Worm (Caenorhabditis elegans): ENCODE data around the gene str-67.

str-67 gene

DNA sequence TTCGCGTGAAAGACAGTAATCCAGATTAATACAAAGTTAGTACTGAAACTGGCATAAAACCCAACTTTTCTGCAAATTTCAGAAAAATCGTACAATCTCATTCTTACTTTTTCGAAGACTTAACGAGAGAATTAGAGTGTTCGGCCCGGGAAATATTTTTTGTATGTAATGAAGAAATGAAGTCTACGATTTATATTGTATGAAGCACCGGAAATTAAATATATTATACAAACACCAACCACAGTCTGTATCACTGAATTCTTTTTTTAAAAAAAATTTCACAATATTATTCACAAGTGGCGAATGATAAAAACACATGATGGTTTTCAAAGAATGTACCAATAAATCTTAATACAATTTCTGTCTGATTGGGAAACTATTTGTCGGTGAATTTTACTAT, at the start of gene str-67:
Gene str-67 (minus strand): TSS at position 101 of the 400 bp plus-strand sequence.
- TF ChIP-seq nhr-20 (tag; optimal IDR thresholded peaks at IDR 0.05) (no peak), lin-35 (GFP tag; optimal IDR thresholded peaks at IDR 0.05) (no peak), skn-1 (tag; optimal IDR thresholded peaks at IDR 0.05) (no peak), snpc-4 (tag; optimal IDR thresholded peaks at IDR 0.05) (no peak), C16A3.4 (tag; optimal IDR thresholded peaks at IDR 0.05) (no peak), lin-13 (GFP tag; optimal IDR thresholded peaks at IDR 0.05) (no peak), nhr-12 (tag; optimal IDR thresholded peaks at IDR 0.05) (no peak), nhr-84 (tag; optimal IDR thresholded peaks at IDR 0.05) (no peak), ceh-88 (GFP tag; IDR thresholded peaks at IDR 0.05) (no peak), nhr-19 (GFP tag; conservative IDR thresholded peaks at IDR 0.05) (no peak), unc-62 (GFP tag; optimal IDR thresholded peaks at IDR 0.05) (no peak), mef-2 (tag; optimal IDR thresholded peaks at IDR 0.05) (no peak), ztf-4 (tag; optimal IDR thresholded peaks at IDR 0.05) (no peak), isw-1 (GFP tag; IDR thresholded peaks at IDR 0.05) (no peak), nhr-28 (tag; optimal IDR thresholded peaks at IDR 0.05) (no peak)

DNA sequence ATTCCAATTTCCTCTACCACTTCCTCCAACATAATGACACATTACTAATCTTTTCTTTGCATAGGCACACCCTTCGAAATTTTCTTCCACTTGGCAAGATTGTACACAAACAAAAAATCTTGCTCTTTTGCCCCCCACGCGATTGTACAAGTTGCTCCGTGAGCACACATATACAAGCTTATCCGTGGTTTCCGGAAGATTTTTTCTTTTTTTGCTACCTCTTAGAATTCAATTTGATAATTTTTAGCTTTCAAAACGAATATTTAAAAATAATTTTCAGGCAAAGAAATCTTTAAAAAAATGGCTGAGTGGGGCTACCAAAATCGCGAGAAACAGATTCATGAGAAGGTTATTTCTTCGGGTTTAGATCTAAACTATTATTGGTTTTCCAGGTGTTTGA, 48.3 kb upstream of the str-67 start, which contains the start of gene Y50D4B.1:
Gene Y50D4B.1 (plus strand): TSS at position 301 of the 400 bp plus-strand sequence.
- no peak for TF ChIP-seq mef-2 (tag; optimal IDR thresholded peaks at IDR 0.05)
- TF ChIP-seq nhr-47 (tag; optimal IDR thresholded peaks at IDR 0.05), result no peak
- TF ChIP-seq dpl-1 (GFP tag; optimal IDR thresholded peaks at IDR 0.05), result no peak
- TF ChIP-seq tlp-1 (tag; optimal IDR thresholded peaks at IDR 0.05), result no peak
- TF ChIP-seq efl-3 (GFP tag; optimal IDR thresholded peaks at IDR 0.05), result no peak
- no peak for TF ChIP-seq ceh-63 (GFP tag; optimal IDR thresholded peaks at IDR 0.05)
- TF ChIP-seq nhr-84 (tag; optimal IDR thresholded peaks at IDR 0.05), result no peak
- TF ChIP-seq dsc-1 (tag; optimal IDR thresholded peaks at IDR 0.05), result no peak
- no peak for TF ChIP-seq lin-14 (GFP tag; optimal IDR thresholded peaks at IDR 0.05)

- TF ChIP-seq lin-39 (tag; optimal IDR thresholded peaks at IDR 0.05), result no peak
- TF ChIP-seq efl-1 (optimal IDR thresholded peaks at IDR 0.05), result no peak
- TF ChIP-seq efl-1 (GFP tag; optimal IDR thresholded peaks at IDR 0.05 in 1 of 2), result peak in 1 of 2 experiments; percentile 38
Observed at ce11 chrV:1112180-1112579, 47.8 kb upstream of the str-67 start.

- TF ChIP-seq pag-3 (tag; optimal IDR thresholded peaks at IDR 0.05; ENCODE audit: borderline replicate concordance, insufficient read depth) (no peak), ceh-63 (GFP tag; optimal IDR thresholded peaks at IDR 0.05) (no peak), nhr-20 (tag; optimal IDR thresholded peaks at IDR 0.05) (no peak), unc-130 (tag; optimal IDR thresholded peaks at IDR 0.05) (no peak), ceh-88 (GFP tag; IDR thresholded peaks at IDR 0.05) (no peak), egl-13 (tag; optimal IDR thresholded peaks at IDR 0.05) (no peak), fkh-10 (GFP tag; optimal IDR thresholded peaks at IDR 0.05) (no peak), zag-1 (tag; optimal IDR thresholded peaks at IDR 0.05) (no peak), ztf-11 (tag; optimal IDR thresholded peaks at IDR 0.05) (no peak), grh-1 (GFP tag; IDR thresholded peaks at IDR 0.05) (no peak), fos-1 (tag; optimal IDR thresholded peaks at IDR 0.05) (no peak), nhr-11 (tag; optimal IDR thresholded peaks at IDR 0.05) (no peak), mep-1 (tag; optimal IDR thresholded peaks at IDR 0.05) (no peak)
Observed at ce11 chrV:1102569-1102968, 38.2 kb upstream of the str-67 start.

ce11 chrV:1100280-1100679, 35.9 kb upstream of the str-67 start, which contains the start of gene Y50D4B.2:
Gene Y50D4B.2 (plus strand): TSS chrV:1100580.
- TF ChIP-seq blmp-1 (tag; optimal IDR thresholded peaks at IDR 0.05) (no peak), dsc-1 (tag; optimal IDR thresholded peaks at IDR 0.05) (no peak), lin-15B (tag; optimal IDR thresholded peaks at IDR 0.05) (no peak), grh-1 (GFP tag; IDR thresholded peaks at IDR 0.05) (no peak), ztf-11 (tag; optimal IDR thresholded peaks at IDR 0.05) (no peak), nhr-85 (tag) (no peak), nhr-237 (tag; optimal IDR thresholded peaks at IDR 0.05) (no peak), irx-1 (tag; optimal IDR thresholded peaks at IDR 0.05) (no peak), lin-39 (tag; optimal IDR thresholded peaks at IDR 0.05) (no peak), unc-62 (GFP tag; optimal IDR thresholded peaks at IDR 0.05) (no peak), lin-14 (GFP tag; optimal IDR thresholded peaks at IDR 0.05) (no peak), ceh-90 (tag; optimal IDR thresholded peaks at IDR 0.05) (no peak), elt-3 (tag; optimal IDR thresholded peaks at IDR 0.05) (no peak), ceh-63 (GFP tag; optimal IDR thresholded peaks at IDR 0.05) (no peak), lir-3 (tag; optimal IDR thresholded peaks at IDR 0.05; ENCODE audit: poor library complexity) (no peak), efl-3 (GFP tag; optimal IDR thresholded peaks at IDR 0.05) (no peak), nhr-77 (tag; optimal IDR thresholded peaks at IDR 0.05) (no peak), nhr-71 (tag; optimal IDR thresholded peaks at IDR 0.05) (no peak), lsy-2 (tag; optimal IDR thresholded peaks at IDR 0.05) (no peak)

All from whole organism, L1 larva.